Worm (Caenorhabditis elegans) whole organism, L1 larva: ENCODE data around the gene tomm-70.

ENCODE experiments used
- C04F5.9 ChIP-seq: sonication (generic microtip); optimal IDR thresholded peaks from 2 replicates; lab custom pipeline; 2016; ENCODE audit warnings: missing genetic modification characterization, missing compliant biosample characterization
- F16B12.6 ChIP-seq: fragments of 150-350 bp; optimal IDR thresholded peaks from 2 replicates; lab custom pipeline; 2014; ENCODE audit warnings: missing biosample characterization, missing genetic modification characterization
- Y116A8C.19 ChIP-seq: sonication (generic microtip); optimal IDR thresholded peaks from 2 replicates; lab custom pipeline; 2016; ENCODE audit warnings: missing compliant biosample characterization, missing genetic modification characterization, borderline replicate concordance
- aha-1 ChIP-seq: fragments of 150-350 bp; optimal IDR thresholded peaks from 2 replicates; lab custom pipeline; 2014; ENCODE audit warnings: missing biosample characterization, missing genetic modification characterization
- alr-1 ChIP-seq: fragments of 200-800 bp; sonication (Bioruptor generic); optimal IDR thresholded peaks from 2 replicates; lab custom pipeline; 2018; ENCODE audit warnings: borderline replicate concordance, mild to moderate bottlenecking, missing genetic modification characterization, missing compliant biosample characterization
- aly-2 ChIP-seq: fragments of 150-350 bp; optimal IDR thresholded peaks from 2 replicates; lab custom pipeline; 2014; ENCODE audit warnings: missing biosample characterization, missing genetic modification characterization
- blmp-1 ChIP-seq: fragments of 150-350 bp; optimal IDR thresholded peaks from 2 replicates; lab custom pipeline; 2014; ENCODE audit warnings: missing biosample characterization, missing genetic modification characterization
- ceh-63 ChIP-seq: fragments of 200-800 bp; sonication (Bioruptor generic); optimal IDR thresholded peaks from 2 replicates; lab custom pipeline; 2018; ENCODE audit warnings: mild to moderate bottlenecking, missing genetic modification characterization, missing compliant biosample characterization
- ceh-82 ChIP-seq, 3 experiments: fragments of 150-350 bp in 1 of 3; sonication (generic microtip) in 2 of 3; optimal IDR thresholded peaks; 2 replicates each; lab custom pipeline; 2014 to 2017; ENCODE audit warnings: missing biosample characterization in 3 of 3, missing genetic modification characterization in 3 of 3
- ceh-88 ChIP-seq: fragments of 200-800 bp; sonication (Bioruptor generic); IDR thresholded peaks from 2 replicates; pipeline ENCODE4 v1.3.6; 2022; ENCODE audit warnings: missing genetic modification characterization, missing compliant biosample characterization
- ceh-90 ChIP-seq: sonication (generic microtip); optimal IDR thresholded peaks from 2 replicates; lab custom pipeline; 2016; ENCODE audit warnings: missing genetic modification characterization, missing compliant biosample characterization
- dpl-1 ChIP-seq, 3 experiments: fragments of 150-350 bp in 2 of 3; sonication (generic microtip) in 1 of 3; optimal IDR thresholded peaks; 2 replicates each; lab custom pipeline; 2014 to 2017; ENCODE audit warnings: missing biosample characterization in 3 of 3, missing genetic modification characterization in 3 of 3, missing genetic modification reagents in 3 of 3
- dsc-1 ChIP-seq: sonication (generic microtip); optimal IDR thresholded peaks from 2 replicates; lab custom pipeline; 2016; ENCODE audit warnings: mild to moderate bottlenecking, missing genetic modification characterization, missing compliant biosample characterization
- efl-1 ChIP-seq, 4 experiments: fragments of 150-350 bp; optimal IDR thresholded peaks in 3 of 4; peaks in 1 of 4; 1 replicate in 1 of 4; 2 replicates in 3 of 4; lab custom pipeline; 2014; ENCODE audit warnings: missing biosample characterization in 2 of 4, missing genetic modification characterization in 2 of 4, missing genetic modification reagents in 2 of 4
- efl-3 ChIP-seq: fragments of 200-800 bp; sonication (Bioruptor generic); optimal IDR thresholded peaks from 2 replicates; lab custom pipeline; 2018; ENCODE audit warnings: mild to moderate bottlenecking, missing genetic modification characterization, missing compliant biosample characterization
- egl-13 ChIP-seq: sonication (generic microtip); optimal IDR thresholded peaks from 2 replicates; lab custom pipeline; 2016; ENCODE audit warnings: missing genotype, missing genetic modification reagents, missing genetic modification characterization, missing compliant biosample characterization
- ets-5 ChIP-seq: fragments of 200-800 bp; sonication (Bioruptor generic); IDR thresholded peaks from 2 replicates; pipeline ENCODE4 v1.3.6; 2022; ENCODE audit warnings: missing genetic modification characterization, missing compliant biosample characterization
- fkh-10 ChIP-seq: sonication (generic microtip); optimal IDR thresholded peaks from 2 replicates; lab custom pipeline; 2017; ENCODE audit warnings: missing biosample characterization, missing genetic modification reagents, missing genetic modification characterization
- fkh-4 ChIP-seq: sonication (generic microtip); optimal IDR thresholded peaks from 2 replicates; lab custom pipeline; 2016; ENCODE audit warnings: missing compliant biosample characterization, missing genetic modification characterization, borderline replicate concordance
- grh-1 ChIP-seq: fragments of 200-800 bp; sonication (Bioruptor generic); IDR thresholded peaks from 2 replicates; pipeline ENCODE4 v1.3.6; 2022; ENCODE audit warnings: missing genetic modification reagents, missing genetic modification characterization, missing compliant biosample characterization
- hlh-17 ChIP-seq: fragments of 200-800 bp; sonication (Bioruptor generic); optimal IDR thresholded peaks from 2 replicates; lab custom pipeline; 2018; ENCODE audit warnings: missing genetic modification characterization, mild to moderate bottlenecking, missing compliant biosample characterization, moderate library complexity, borderline replicate concordance
- hlh-4 ChIP-seq: sonication (generic microtip); optimal IDR thresholded peaks from 2 replicates; lab custom pipeline; 2016; ENCODE audit warnings: mild to moderate bottlenecking, missing genetic modification characterization, missing compliant biosample characterization
- irx-1 ChIP-seq: sonication (generic microtip); optimal IDR thresholded peaks from 2 replicates; lab custom pipeline; 2016; ENCODE audit warnings: missing genetic modification characterization, missing compliant biosample characterization
- lin-35 ChIP-seq, 2 experiments: fragments of 150-350 bp; optimal IDR thresholded peaks; 2 replicates each; lab custom pipeline; 2014; ENCODE audit warnings: missing biosample characterization in 2 of 2, missing genetic modification characterization in 2 of 2, missing genetic modification reagents in 2 of 2
- lin-39 ChIP-seq: fragments of 150-350 bp; optimal IDR thresholded peaks from 2 replicates; lab custom pipeline; 2014; ENCODE audit warnings: missing biosample characterization, missing genetic modification reagents, missing genetic modification characterization
- lir-3 ChIP-seq: sonication (generic microtip); optimal IDR thresholded peaks from 2 replicates; lab custom pipeline; 2016; ENCODE audit warnings: mild to moderate bottlenecking, missing genetic modification characterization, moderate library complexity, missing compliant biosample characterization; ENCODE audit not compliant: poor library complexity
- lsy-2 ChIP-seq, 2 experiments: fragments of 150-350 bp; optimal IDR thresholded peaks; 2 replicates each; lab custom pipeline; 2014; ENCODE audit warnings: missing biosample characterization in 2 of 2, missing genetic modification characterization in 2 of 2
- mdl-1 ChIP-seq, 2 experiments: fragments of 150-350 bp; optimal IDR thresholded peaks; 2 replicates each; lab custom pipeline; 2014 to 2017; ENCODE audit warnings: missing biosample characterization in 2 of 2, missing genetic modification characterization in 2 of 2, inconsistent platforms in 1 of 2
- mef-2 ChIP-seq: fragments of 150-350 bp; optimal IDR thresholded peaks from 2 replicates; lab custom pipeline; 2014; ENCODE audit warnings: missing biosample characterization, missing genetic modification characterization
- mep-1 ChIP-seq: fragments of 150-350 bp; optimal IDR thresholded peaks from 2 replicates; lab custom pipeline; 2014; ENCODE audit warnings: missing biosample characterization, missing genetic modification characterization
- nhr-11 ChIP-seq: fragments of 150-350 bp; optimal IDR thresholded peaks from 2 replicates; lab custom pipeline; 2014; ENCODE audit warnings: missing biosample characterization, missing genetic modification characterization
- nhr-12 ChIP-seq: sonication (generic microtip); optimal IDR thresholded peaks from 2 replicates; lab custom pipeline; 2017; ENCODE audit warnings: missing biosample characterization, missing genetic modification characterization
- nhr-19 ChIP-seq: fragments of 200-800 bp; sonication (Bioruptor generic); conservative IDR thresholded peaks from 2 replicates; pipeline ENCODE4 v1.3.6; 2022; ENCODE audit warnings: missing genetic modification characterization, missing compliant biosample characterization
- nhr-28 ChIP-seq: fragments of 150-350 bp; optimal IDR thresholded peaks from 2 replicates; lab custom pipeline; 2014; ENCODE audit warnings: missing biosample characterization, missing genetic modification characterization
- nhr-47 ChIP-seq: sonication (generic microtip); optimal IDR thresholded peaks from 2 replicates; lab custom pipeline; 2016; ENCODE audit warnings: mild to moderate bottlenecking, missing genetic modification characterization, moderate library complexity, missing compliant biosample characterization
- nhr-71 ChIP-seq: sonication (generic microtip); optimal IDR thresholded peaks from 2 replicates; lab custom pipeline; 2016; ENCODE audit warnings: mild to moderate bottlenecking, missing genetic modification characterization, moderate library complexity, missing compliant biosample characterization
- nhr-76 ChIP-seq: sonication (generic microtip); optimal IDR thresholded peaks from 2 replicates; lab custom pipeline; 2017; ENCODE audit warnings: missing biosample characterization, missing genetic modification characterization
- nhr-85 ChIP-seq: sonication (generic microtip); peaks from one replicate; lab custom pipeline; 2016; ENCODE audit warnings: missing genetic modification characterization, inconsistent platforms, missing compliant biosample characterization
- pag-3 ChIP-seq: sonication (generic microtip); optimal IDR thresholded peaks from 2 replicates; lab custom pipeline; 2017; ENCODE audit warnings: missing genetic modification characterization, mild to moderate bottlenecking, missing compliant biosample characterization, antibody characterized with exemption, borderline replicate concordance; ENCODE audit not compliant: insufficient read depth
- pqm-1 ChIP-seq: sonication (generic microtip); optimal IDR thresholded peaks from 3 replicates; lab custom pipeline; 2017; ENCODE audit warnings: missing biosample characterization, missing genetic modification characterization
- rnt-1 ChIP-seq: sonication (generic microtip); optimal IDR thresholded peaks from 2 replicates; lab custom pipeline; 2016; ENCODE audit warnings: mild to moderate bottlenecking, missing genetic modification characterization, moderate library complexity, missing compliant biosample characterization
- snu-23 ChIP-seq: sonication (generic microtip); optimal IDR thresholded peaks from 2 replicates; lab custom pipeline; 2016; ENCODE audit warnings: missing genetic modification characterization, missing compliant biosample characterization
- sox-4 ChIP-seq: sonication (generic microtip); optimal IDR thresholded peaks from 2 replicates; lab custom pipeline; 2016; ENCODE audit warnings: missing genetic modification characterization, missing compliant biosample characterization
- tbx-2 ChIP-seq: sonication (generic microtip); optimal IDR thresholded peaks from 2 replicates; lab custom pipeline; 2016; ENCODE audit warnings: missing genetic modification characterization, missing compliant biosample characterization
- tlp-1 ChIP-seq: fragments of 150-350 bp; optimal IDR thresholded peaks from 2 replicates; lab custom pipeline; 2014; ENCODE audit warnings: missing biosample characterization, missing genetic modification characterization
- unc-130 ChIP-seq: fragments of 150-350 bp; optimal IDR thresholded peaks from 2 replicates; lab custom pipeline; 2017; ENCODE audit warnings: missing biosample characterization, missing genetic modification characterization, inconsistent platforms
- unc-62 ChIP-seq: fragments of 150-350 bp; optimal IDR thresholded peaks from 2 replicates; lab custom pipeline; 2014; ENCODE audit warnings: missing biosample characterization, missing genetic modification reagents, missing genetic modification characterization
- unc-86 ChIP-seq: sonication (generic microtip); optimal IDR thresholded peaks from 2 replicates; lab custom pipeline; 2016; ENCODE audit warnings: missing genetic modification characterization, missing compliant biosample characterization
- unc-98 ChIP-seq: fragments of 200-800 bp; sonication (Bioruptor generic); IDR thresholded peaks from 2 replicates; pipeline ENCODE4 v1.3.6; 2022; ENCODE audit warnings: missing genetic modification characterization, missing compliant biosample characterization
- vab-15 ChIP-seq: sonication (generic microtip); optimal IDR thresholded peaks from 2 replicates; lab custom pipeline; 2017; ENCODE audit warnings: missing genotype, mild to moderate bottlenecking, missing genetic modification characterization, missing compliant biosample characterization
- zip-4 ChIP-seq: fragments of 200-800 bp; sonication (Bioruptor generic); optimal IDR thresholded peaks from 2 replicates; lab custom pipeline; 2018; ENCODE audit warnings: mild to moderate bottlenecking, missing genetic modification characterization, moderate library complexity, missing compliant biosample characterization
- ztf-11 ChIP-seq, 2 experiments: sonication (generic microtip); optimal IDR thresholded peaks; 2 replicates each; lab custom pipeline; 2016 to 2017; ENCODE audit warnings: missing genetic modification characterization in 2 of 2, missing biosample characterization in 1 of 2, missing compliant biosample characterization in 1 of 2

Gene tomm-70

ce11 chrIII:8785426-8785825 is 30.9 kb upstream of the tomm-70 start (continued):
- peak; percentile 42 to 81 for TF ChIP-seq lsy-2 (tag; optimal IDR thresholded peaks at IDR 0.05; lab: Kevin White, UChicago)
- TF ChIP-seq blmp-1 (tag; lab: Kevin White, UChicago) = no peak
- no peak for TF ChIP-seq unc-62
- no peak for TF ChIP-seq C04F5.9 (tag; lab: Kevin White, UChicago)
- TF ChIP-seq mep-1 (tag; lab: Kevin White, UChicago) = peak; percentile 59
- no peak for TF ChIP-seq lin-39
- TF ChIP-seq ceh-82 (tag; optimal IDR thresholded peaks at IDR 0.05; lab: Kevin White, UChicago) = peak in 2 of 3 experiments; percentile 16 to 54
- TF ChIP-seq Y116A8C.19 (tag; lab: Kevin White, UChicago) = no peak
- no peak for TF ChIP-seq hlh-17 (GFP tag; lab: Kevin White, UChicago)
- peak; percentile 85 for TF ChIP-seq nhr-71 (tag; lab: Kevin White, UChicago)
- peak; percentile 70 for TF ChIP-seq tbx-2 (tag; lab: Kevin White, UChicago)
- peak; percentile 73 for TF ChIP-seq rnt-1 (tag; lab: Kevin White, UChicago)
- TF ChIP-seq nhr-85 (tag; lab: Kevin White, UChicago) = no peak
- TF ChIP-seq snu-23 (GFP tag; lab: Kevin White, UChicago) = peak; percentile 57
- no peak for TF ChIP-seq zip-4 (GFP tag; lab: Kevin White, UChicago)
- TF ChIP-seq unc-98 (GFP tag; lab: Robert Waterston, UW) = 0 out of 2 replicates have a peak, but pooled peaks have one; percentile 36
- TF ChIP-seq unc-86 (tag; lab: Kevin White, UChicago) = no peak
- TF ChIP-seq efl-3 (GFP tag; lab: Kevin White, UChicago) = no peak
- TF ChIP-seq lin-35 (GFP tag; optimal IDR thresholded peaks at IDR 0.05; lab: Kevin White, UChicago) = peak; percentile 48 to 62
- TF ChIP-seq ceh-90 (tag; lab: Kevin White, UChicago) = no peak
- TF ChIP-seq nhr-28 (tag; lab: Kevin White, UChicago) = no peak
- no peak for TF ChIP-seq aha-1 (tag; lab: Kevin White, UChicago)
- TF ChIP-seq fkh-10 (GFP tag; lab: Kevin White, UChicago) = peak; percentile 7
- no peak for TF ChIP-seq ceh-63 (GFP tag; lab: Kevin White, UChicago)
- no peak for TF ChIP-seq alr-1 (tag; lab: Kevin White, UChicago)
- no peak for TF ChIP-seq ztf-11 (tag; optimal IDR thresholded peaks at IDR 0.05; lab: Kevin White, UChicago)
- TF ChIP-seq dsc-1 (tag; lab: Kevin White, UChicago) = peak; percentile 51
- peak; percentile 49 to 58 for TF ChIP-seq efl-1 (optimal IDR thresholded peaks at IDR 0.05; lab: Kevin White, UChicago)
- peak; percentile 43 to 95 for TF ChIP-seq efl-1 (GFP tag; optimal IDR thresholded peaks at IDR 0.05 in 1 of 2; lab: Kevin White, UChicago)
- 0 out of 2 replicates have a peak, but pooled peaks have one; percentile 24 for TF ChIP-seq ceh-88 (GFP tag; lab: Robert Waterston, UW)
- peak; percentile 39 for TF ChIP-seq egl-13
- TF ChIP-seq aly-2 (tag; lab: Kevin White, UChicago) = no peak
- peak; percentile 20 for TF ChIP-seq nhr-11
- TF ChIP-seq mdl-1 (tag; optimal IDR thresholded peaks at IDR 0.05; lab: Kevin White, UChicago) = peak in 1 of 2 experiments; percentile 96
- TF ChIP-seq grh-1 (GFP tag; lab: Robert Waterston, UW) = no peak
- no peak for TF ChIP-seq pqm-1
- TF ChIP-seq lir-3 (tag; lab: Kevin White, UChicago) = no peak
- TF ChIP-seq pag-3 (tag; lab: Kevin White, UChicago) = no peak
- TF ChIP-seq fkh-4 (tag; lab: Kevin White, UChicago) = no peak
- no peak for TF ChIP-seq ets-5
- peak; percentile 23 to 39 (median 32) for TF ChIP-seq dpl-1 (GFP tag; optimal IDR thresholded peaks at IDR 0.05; lab: Kevin White, UChicago)
- peak; percentile 58; the same call in 1 of the 2 replicates for TF ChIP-seq nhr-19
- no peak for TF ChIP-seq tlp-1 (tag; lab: Kevin White, UChicago)
- peak; percentile 54 for TF ChIP-seq irx-1
- TF ChIP-seq sox-4 = peak; percentile 33
- TF ChIP-seq nhr-12 (tag; lab: Kevin White, UChicago) = no peak
- no peak for TF ChIP-seq F16B12.6 (tag; lab: Kevin White, UChicago)
- no peak for TF ChIP-seq mef-2 (tag; lab: Kevin White, UChicago)
- TF ChIP-seq hlh-4 (tag; lab: Kevin White, UChicago) = no peak
- TF ChIP-seq vab-15 = no peak
- TF ChIP-seq nhr-47 = peak; percentile 66
- no peak for TF ChIP-seq nhr-76
- peak; percentile 45 for TF ChIP-seq unc-130 (tag; lab: Kevin White, UChicago)
